Fruit fly (Drosophila melanogaster): Measurements from ENCODE around the gene CG11815.

CG11815 gene

DNA sequence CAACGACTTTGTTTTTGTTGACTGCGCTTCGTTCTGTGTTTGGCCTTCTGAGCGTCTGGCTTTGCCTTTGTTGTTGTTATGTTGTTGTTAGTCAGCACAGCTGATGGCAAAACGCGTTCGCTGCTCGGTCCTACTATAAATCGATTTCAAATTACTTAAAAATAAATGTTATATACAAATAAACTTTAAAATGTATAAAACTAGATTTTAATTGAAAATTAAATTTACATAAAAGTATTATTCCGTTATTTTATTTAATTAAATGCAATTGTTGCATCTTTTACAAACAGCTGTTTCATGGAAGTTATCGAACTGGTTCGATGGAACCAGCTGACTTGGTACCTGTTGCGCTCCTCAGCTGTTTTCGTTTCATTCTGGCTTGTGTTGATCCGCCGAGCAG lies 6.9 kb downstream of the CG11815 start, which contains the start of gene mv (continued):
- TF ChIP-seq phol (tag; optimal IDR thresholded peaks at IDR 0.05) (no peak), sc (optimal IDR thresholded peaks at IDR 0.05) (no peak), sc (GFP tag; optimal IDR thresholded peaks at IDR 0.05) (no peak), CG8924 (tag; optimal IDR thresholded peaks at IDR 0.05) (peak; percentile 19), CG11560 (tag; IDR thresholded peaks at IDR 0.05) (no peak), CG9797 (GFP tag; optimal IDR thresholded peaks at IDR 0.05) (peak; percentile 61), CG17612 (GFP tag; IDR thresholded peaks at IDR 0.05) (no peak), HHEX (GFP tag; optimal IDR thresholded peaks at IDR 0.05) (no peak), cad (GFP tag; optimal IDR thresholded peaks at IDR 0.05) (no peak), dan (GFP tag; IDR thresholded peaks at IDR 0.05) (no peak), CG15514 (GFP tag; optimal IDR thresholded peaks at IDR 0.05) (peak; percentile 99), CG9609 (GFP tag; optimal IDR thresholded peaks at IDR 0.05) (no peak), CHES-1-like (GFP tag; optimal IDR thresholded peaks at IDR 0.05) (no peak), pzg (GFP tag; optimal IDR thresholded peaks at IDR 0.05) (peak; percentile 52), Bteb2 (GFP tag; optimal IDR thresholded peaks at IDR 0.05) (no peak), gsb-n (tag; optimal IDR thresholded peaks at IDR 0.05) (no peak), Opbp (GFP tag; IDR thresholded peaks at IDR 0.05; ENCODE audit: partially characterized antibody) (no peak), emc (GFP tag; optimal IDR thresholded peaks at IDR 0.05) (no peak), CG34376 (GFP tag; optimal IDR thresholded peaks at IDR 0.05) (no peak), otp (GFP tag; IDR thresholded peaks at IDR 0.05) (no peak), NC2α (GFP tag; optimal IDR thresholded peaks at IDR 0.05) (no peak), bsh (GFP tag; optimal IDR thresholded peaks at IDR 0.05) (no peak), lbe (GFP tag; optimal IDR thresholded peaks at IDR 0.05) (peak; percentile 49), chif (GFP tag; optimal IDR thresholded peaks at IDR 0.05) (no peak), scrt (GFP tag; optimal IDR thresholded peaks at IDR 0.05) (peak; percentile 97), Jarid2 (GFP tag; optimal IDR thresholded peaks at IDR 0.05) (peak; percentile 37), stc (GFP tag; IDR thresholded peaks at IDR 0.05) (no peak), Dek (tag; optimal IDR thresholded peaks at IDR 0.05) (no peak), CG1233 (GFP tag; optimal IDR thresholded peaks at IDR 0.05) (no peak), CG4360 (GFP tag; IDR thresholded peaks at IDR 0.05) (peak; percentile 94), onecut (GFP tag; IDR thresholded peaks at IDR 0.05) (0 out of 2 replicates have a peak, but pooled peaks have one; percentile 20), btn (GFP tag; optimal IDR thresholded peaks at IDR 0.05) (no peak), B-H1 (GFP tag; IDR thresholded peaks at IDR 0.05) (no peak)

DNA sequence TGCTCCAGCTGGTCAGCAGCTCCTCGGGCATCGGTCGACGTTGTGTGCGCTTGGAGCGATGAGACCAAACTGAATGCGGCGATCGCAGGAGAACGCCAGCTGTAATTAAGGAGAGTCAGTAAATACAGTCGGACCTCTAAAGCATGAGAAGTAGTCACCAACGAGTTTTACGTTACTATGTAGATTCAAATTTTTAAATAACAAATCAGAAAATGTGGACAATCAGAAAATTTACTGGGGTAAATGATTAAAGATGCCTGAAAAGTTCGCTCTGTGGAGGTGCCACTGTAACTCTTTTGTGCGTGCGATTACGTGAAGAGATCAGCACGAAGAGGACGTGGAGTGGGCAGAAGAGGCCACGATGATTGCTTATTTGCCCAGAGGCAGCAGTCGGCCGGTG lies 8.0 kb downstream of the CG11815 start, which contains the start of gene SCOT:
SCOT (plus strand) TSS at position 180 of the 400 bp plus-strand sequence.
- TF ChIP-seq tin (GFP tag; optimal IDR thresholded peaks at IDR 0.05), result peak; percentile 41
- peak; percentile 49 for TF ChIP-seq dimm (GFP tag; IDR thresholded peaks at IDR 0.05)
- TF ChIP-seq Ets65A (GFP tag), result peak; percentile 85
- peak; percentile 71; the same call in 1 of the 2 replicates for TF ChIP-seq CG32767 (GFP tag; IDR thresholded peaks at IDR 0.05)
- peak; percentile 28 for TF ChIP-seq chn (GFP tag; optimal IDR thresholded peaks at IDR 0.05)
- TF ChIP-seq wor (GFP tag; IDR thresholded peaks at IDR 0.05), result peak; percentile 75
- TF ChIP-seq CG8944 (GFP tag; optimal IDR thresholded peaks at IDR 0.05), result peak; percentile 71
- peak; percentile 39; the same call in 1 of the 2 replicates for TF ChIP-seq CG4360 (GFP tag; IDR thresholded peaks at IDR 0.05)
- TF ChIP-seq dm (GFP tag; optimal IDR thresholded peaks at IDR 0.05), result peak; percentile 38
- peak; percentile 61 for TF ChIP-seq mam (GFP tag; optimal IDR thresholded peaks at IDR 0.05)
- peak; percentile 78 for TF ChIP-seq tgo (GFP tag; IDR thresholded peaks at IDR 0.05)
- peak; percentile 85 for TF ChIP-seq CG14441 (GFP tag; IDR thresholded peaks at IDR 0.05)
- peak; percentile 77 for TF ChIP-seq sisA (GFP tag; IDR thresholded peaks at IDR 0.05)
- peak; percentile 59 for TF ChIP-seq tx (GFP tag; optimal IDR thresholded peaks at IDR 0.05)
- TF ChIP-seq ftz-f1 (GFP tag; optimal IDR thresholded peaks at IDR 0.05), result no peak
- TF ChIP-seq dysf (GFP tag; IDR thresholded peaks at IDR 0.05), result peak; percentile 87
- peak; percentile 55 for TF ChIP-seq Dip3 (GFP tag; optimal IDR thresholded peaks at IDR 0.05)
- TF ChIP-seq CG6175 (GFP tag; IDR thresholded peaks at IDR 0.05), result peak; percentile 52; the same call in 1 of the 3 replicates
- TF ChIP-seq BEAF-32 (GFP tag; optimal IDR thresholded peaks at IDR 0.05), result no peak
- TF ChIP-seq Poxn (GFP tag; IDR thresholded peaks at IDR 0.05), result 0 out of 2 replicates have a peak, but pooled peaks have one; percentile 11
- no peak for TF ChIP-seq Nf-YB (GFP tag; optimal IDR thresholded peaks at IDR 0.05)
- TF ChIP-seq ab (GFP tag; optimal IDR thresholded peaks at IDR 0.05), result no peak
